Fruit fly (Drosophila melanogaster) whole organism, embryonic: ENCODE measurements around the gene caz.
A peak's percentile ranks its signal among the peaks of the same experiment; 100 is the strongest.

Experiments
- B-H2 ChIP-seq: fragments of 200-800 bp; sonication (Bioruptor generic); optimal IDR thresholded peaks from 2 replicates; lab custom pipeline; 2018; ENCODE audit warnings: missing biosample characterization, mild to moderate bottlenecking, missing genetic modification characterization
- Bgb ChIP-seq: fragments of 200-800 bp; sonication (Bioruptor generic); IDR thresholded peaks from 2 replicates; pipeline ENCODE4 v1.3.6; 2022; ENCODE audit warnings: missing biosample characterization, missing genetic modification characterization; ENCODE audit not compliant: partially characterized antibody
- CG10274 ChIP-seq: fragments of 200-800 bp; sonication (Bioruptor generic); optimal IDR thresholded peaks from 3 replicates; lab custom pipeline; 2017; ENCODE audit warnings: missing biosample characterization, mild to moderate bottlenecking, missing genetic modification characterization
- CG10654 ChIP-seq: fragments of 200-800 bp; sonication (Bioruptor generic); optimal IDR thresholded peaks from 2 replicates; lab custom pipeline; 2016; ENCODE audit warnings: missing biosample characterization, missing genetic modification characterization
- CG13287 ChIP-seq: fragments of 200-800 bp; sonication (Bioruptor generic); IDR thresholded peaks from 2 replicates; pipeline ENCODE4 v1.3.6; 2022; ENCODE audit warnings: missing biosample characterization, missing genetic modification characterization; ENCODE audit not compliant: partially characterized antibody
- CG17385 ChIP-seq: fragments of 200-800 bp; sonication (Bioruptor generic); optimal IDR thresholded peaks from 3 replicates; lab custom pipeline; 2018; ENCODE audit warnings: missing biosample characterization, mild to moderate bottlenecking, missing genetic modification characterization
- CG2129 ChIP-seq: fragments of 200-800 bp; sonication (Bioruptor generic); IDR thresholded peaks from 2 replicates; pipeline ENCODE4 v1.3.6; 2022; ENCODE audit warnings: missing biosample characterization, missing genetic modification characterization; ENCODE audit not compliant: partially characterized antibody
- CG32772 ChIP-seq: fragments of 200-800 bp; sonication (Bioruptor generic); IDR thresholded peaks from 2 replicates; pipeline ENCODE4 v1.3.6; 2022; ENCODE audit warnings: missing biosample characterization, missing genetic modification characterization
- CG3281 ChIP-seq: fragments of 200-800 bp; sonication (Bioruptor generic); optimal IDR thresholded peaks from 3 replicates; lab custom pipeline; 2017; ENCODE audit warnings: missing biosample characterization, mild to moderate bottlenecking, missing genetic modification characterization
- CG33557 ChIP-seq: fragments of 200-800 bp; sonication (Bioruptor generic); optimal IDR thresholded peaks from 2 replicates; lab custom pipeline; 2019; ENCODE audit warnings: missing biosample characterization, mild to moderate bottlenecking, missing genetic modification characterization, moderate library complexity
- CG3726 ChIP-seq: fragments of 200-800 bp; sonication (Bioruptor generic); IDR thresholded peaks from 3 replicates; pipeline ENCODE4, ENCODE4 v1.3.6; 2022; ENCODE audit warnings: missing biosample characterization, missing genetic modification characterization
- CG3847 ChIP-seq: fragments of 200-800 bp; sonication (Bioruptor generic); IDR thresholded peaks from 2 replicates; pipeline ENCODE4 v1.3.6; 2022; ENCODE audit warnings: missing biosample characterization, missing genetic modification characterization
- CG3995 ChIP-seq: fragments of 200-800 bp; sonication (Bioruptor generic); optimal IDR thresholded peaks from 3 replicates; lab custom pipeline; 2016; ENCODE audit warnings: missing biosample characterization, missing genetic modification characterization
- CG4730 ChIP-seq: fragments of 200-800 bp; sonication (Bioruptor generic); IDR thresholded peaks from 2 replicates; pipeline ENCODE4 v1.3.6; 2022; ENCODE audit warnings: missing biosample characterization, missing genetic modification characterization
- CG4820 ChIP-seq: fragments of 200-800 bp; sonication (Bioruptor generic); optimal IDR thresholded peaks from 3 replicates; lab custom pipeline; 2016; ENCODE audit warnings: missing biosample characterization, missing genetic modification characterization
- CG6689 ChIP-seq: fragments of 200-800 bp; sonication (Bioruptor generic); IDR thresholded peaks from 2 replicates; pipeline ENCODE4 v1.3.6; 2022; ENCODE audit warnings: missing biosample characterization, missing genetic modification characterization
- CG7556 ChIP-seq: fragments of 200-800 bp; sonication (Bioruptor generic); optimal IDR thresholded peaks from 2 replicates; lab custom pipeline; 2017; ENCODE audit warnings: missing biosample characterization, mild to moderate bottlenecking, missing genetic modification characterization
- CG8290 ChIP-seq, 3 experiments: fragments of 200-800 bp; sonication (Bioruptor generic); optimal IDR thresholded peaks; 2 replicates each; lab custom pipeline; 2016 to 2019; ENCODE audit warnings: missing biosample characterization in 3 of 3, missing genetic modification characterization in 3 of 3, mild to moderate bottlenecking in 2 of 3, moderate library complexity in 1 of 3
- Chrac-16 ChIP-seq: fragments of 200-800 bp; sonication (Bioruptor generic); optimal IDR thresholded peaks from 3 replicates; lab custom pipeline; 2016; ENCODE audit warnings: missing biosample characterization, missing genetic modification characterization
- CoRest ChIP-seq: fragments of 200-800 bp; sonication (Bioruptor generic); optimal IDR thresholded peaks from 3 replicates; lab custom pipeline; 2018; ENCODE audit warnings: missing biosample characterization, mild to moderate bottlenecking, missing genetic modification characterization, moderate library complexity
- Dip3 ChIP-seq: fragments of 200-800 bp; sonication (Bioruptor generic); optimal IDR thresholded peaks from 3 replicates; lab custom pipeline; 2016; ENCODE audit warnings: missing biosample characterization, missing genetic modification characterization
- Doc2 ChIP-seq: fragments of 200-800 bp; sonication (Bioruptor generic); IDR thresholded peaks from 2 replicates; pipeline ENCODE4 v1.3.6; 2022; ENCODE audit warnings: missing biosample characterization, missing genetic modification characterization
- Ets97D ChIP-seq: fragments of 200-800 bp; sonication (Bioruptor generic); optimal IDR thresholded peaks from 3 replicates; lab custom pipeline; 2016; ENCODE audit warnings: missing biosample characterization, missing genetic modification characterization
- Fer2 ChIP-seq: fragments of 200-800 bp; sonication (Bioruptor generic); optimal IDR thresholded peaks from 2 replicates; lab custom pipeline; 2018; ENCODE audit warnings: missing biosample characterization, mild to moderate bottlenecking, missing genetic modification characterization, moderate library complexity
- HLH4C ChIP-seq: fragments of 200-800 bp; sonication (Bioruptor generic); IDR thresholded peaks from 3 replicates; pipeline ENCODE4 v1.3.6; 2022; ENCODE audit warnings: missing biosample characterization, missing genetic modification characterization; ENCODE audit not compliant: partially characterized antibody
- Hr51 ChIP-seq, 2 experiments: fragments of 200-800 bp; sonication (Bioruptor generic); optimal IDR thresholded peaks; 2 replicates in 1 of 2; 3 replicates in 1 of 2; lab custom pipeline; 2016 to 2018; ENCODE audit warnings: missing biosample characterization in 2 of 2, missing genetic modification characterization in 2 of 2, mild to moderate bottlenecking in 1 of 2, moderate library complexity in 1 of 2
- Kr ChIP-seq: fragments of 200-800 bp; sonication (Bioruptor generic); optimal IDR thresholded peaks from 2 replicates; lab custom pipeline; 2017; ENCODE audit warnings: missing biosample characterization, mild to moderate bottlenecking, missing genetic modification characterization
- Med ChIP-seq: fragments of 200-800 bp; sonication (Bioruptor generic); peaks from one replicate; lab custom pipeline; 2016; ENCODE audit warnings: missing biosample characterization, missing genetic modification characterization, mild to moderate bottlenecking, inconsistent platforms, moderate library complexity
- Nf-YC ChIP-seq: fragments of 200-800 bp; optimal IDR thresholded peaks from 3 replicates; lab custom pipeline; 2019; ENCODE audit warnings: missing biosample characterization, mild to moderate bottlenecking, missing genetic modification characterization, moderate library complexity
- Rfx ChIP-seq: fragments of 200-800 bp; sonication (Bioruptor generic); IDR thresholded peaks from 2 replicates; pipeline ENCODE4 v1.3.6; 2022; ENCODE audit warnings: missing biosample characterization, missing genetic modification characterization
- Sin3A ChIP-seq: fragments of >200 bp; optimal IDR thresholded peaks from 2 replicates; lab custom pipeline; 2018
- Taf1 ChIP-seq: fragments of 200-800 bp; sonication (Bioruptor generic); IDR thresholded peaks from 2 replicates; pipeline ENCODE4 v1.3.6; 2022; ENCODE audit warnings: missing biosample characterization, missing genetic modification characterization
- amos ChIP-seq: fragments of 200-800 bp; sonication (Bioruptor generic); IDR thresholded peaks from 2 replicates; pipeline ENCODE4 v1.3.6; 2022; ENCODE audit warnings: missing biosample characterization, missing genetic modification characterization; ENCODE audit not compliant: partially characterized antibody
- bbx ChIP-seq: fragments of 200-800 bp; sonication (Bioruptor generic); IDR thresholded peaks from 2 replicates; pipeline ENCODE4 v1.3.6; 2022; ENCODE audit warnings: missing biosample characterization, missing genetic modification characterization; ENCODE audit not compliant: partially characterized antibody
- bsh ChIP-seq, 2 experiments: fragments of 200-800 bp; sonication (Bioruptor generic); optimal IDR thresholded peaks; 2 replicates each; lab custom pipeline; 2017 to 2018; ENCODE audit warnings: mild to moderate bottlenecking in 2 of 2, missing biosample characterization in 2 of 2, missing genetic modification characterization in 2 of 2, moderate library complexity in 1 of 2
- cg ChIP-seq: fragments of 200-800 bp; sonication (Bioruptor generic); optimal IDR thresholded peaks from 3 replicates; lab custom pipeline; 2019; ENCODE audit warnings: missing biosample characterization, mild to moderate bottlenecking, missing genetic modification characterization, moderate library complexity
- danr ChIP-seq: fragments of 200-800 bp; sonication (Bioruptor generic); IDR thresholded peaks from 2 replicates; pipeline ENCODE4 v1.3.6; 2022; ENCODE audit warnings: missing biosample characterization, missing genetic modification characterization
- exex ChIP-seq: fragments of 200-800 bp; sonication (Bioruptor generic); optimal IDR thresholded peaks from 4 replicates; lab custom pipeline; 2018; ENCODE audit warnings: missing biosample characterization, mild to moderate bottlenecking, missing genetic modification characterization, moderate library complexity
- ind ChIP-seq: fragments of 200-800 bp; sonication (Bioruptor generic); optimal IDR thresholded peaks from 3 replicates; lab custom pipeline; 2016; ENCODE audit warnings: missing biosample characterization, missing genetic modification characterization
- klu ChIP-seq: fragments of 200-800 bp; sonication (Bioruptor generic); IDR thresholded peaks from 2 replicates; pipeline ENCODE4 v1.3.6; 2022; ENCODE audit warnings: missing biosample characterization, missing genetic modification characterization
- knrl ChIP-seq: fragments of 200-800 bp; sonication (Bioruptor generic); IDR thresholded peaks from 3 replicates; pipeline ENCODE4 v1.3.6; 2022; ENCODE audit warnings: missing biosample characterization, missing genetic modification characterization; ENCODE audit not compliant: partially characterized antibody
- nerfin-1 ChIP-seq: fragments of 200-800 bp; sonication (Bioruptor generic); optimal IDR thresholded peaks from 3 replicates; lab custom pipeline; 2019; ENCODE audit warnings: missing biosample characterization, mild to moderate bottlenecking, missing genetic modification characterization, moderate library complexity
- pfk ChIP-seq: fragments of 200-800 bp; sonication (Bioruptor generic); optimal IDR thresholded peaks from 2 replicates; lab custom pipeline; 2018; ENCODE audit warnings: missing biosample characterization, mild to moderate bottlenecking, missing genetic modification characterization, moderate library complexity
- row ChIP-seq: fragments of 200-800 bp; sonication (Bioruptor generic); IDR thresholded peaks from 3 replicates; pipeline ENCODE4 v1.3.6; 2022; ENCODE audit warnings: missing biosample characterization, missing genetic modification characterization
- sob ChIP-seq: fragments of 200-800 bp; sonication (Bioruptor generic); IDR thresholded peaks from 2 replicates; pipeline ENCODE4 v1.3.6; 2022; ENCODE audit warnings: missing biosample characterization, missing genetic modification characterization
- tup ChIP-seq: fragments of 200-800 bp; sonication (Bioruptor generic); optimal IDR thresholded peaks from 2 replicates; lab custom pipeline; 2016; ENCODE audit warnings: missing biosample characterization, mild to moderate bottlenecking, missing genetic modification characterization, moderate library complexity
- twi ChIP-seq: fragments of 200-800 bp; optimal IDR thresholded peaks from 2 replicates; lab custom pipeline; 2019; ENCODE audit warnings: missing biosample characterization, mild to moderate bottlenecking, missing genetic modification characterization, moderate library complexity
- unpg ChIP-seq: fragments of 200-800 bp; sonication (Bioruptor generic); optimal IDR thresholded peaks from 3 replicates; lab custom pipeline; 2018; ENCODE audit warnings: missing biosample characterization, mild to moderate bottlenecking, missing genetic modification characterization, moderate library complexity
- zfh2 ChIP-seq: fragments of 200-800 bp; sonication (Bioruptor generic); optimal IDR thresholded peaks from 2 replicates; lab custom pipeline; 2016; ENCODE audit warnings: missing biosample characterization, missing genetic modification characterization

The caz gene

dm6 chrX:16288492-16288964, at the start of gene caz, which contains the start of gene CG32576:
Gene caz (plus strand): TSS chrX:16288810.
Gene CG32576 (minus strand): TSS chrX:16288533.
- TF ChIP-seq klu (GFP tag; lab: Robert Waterston, UW) (no peak), Nf-YC (tag; lab: Kevin White, UChicago) (peak; percentile 56), CG8290 (GFP tag; optimal IDR thresholded peaks at IDR 0.05; lab: Kevin White, UChicago) (no peak), CG8290 (tag; optimal IDR thresholded peaks at IDR 0.05; lab: Kevin White, UChicago) (peak in 1 of 2 experiments; percentile 33), bsh (GFP tag; optimal IDR thresholded peaks at IDR 0.05; lab: Kevin White, UChicago) (peak in 1 of 2 experiments; percentile 21), twi (tag; lab: Kevin White, UChicago) (peak; percentile 22), Dip3 (peak; percentile 7), Chrac-16 (GFP tag; lab: Kevin White, UChicago) (peak; percentile 7), amos (GFP tag; lab: Robert Waterston, UW) (peak; percentile 64), CG4730 (no peak), Bgb (peak; percentile 35), knrl (GFP tag; lab: Robert Waterston, UW) (peak; percentile 79), CG4820 (GFP tag; lab: Kevin White, UChicago) (peak; percentile 18), B-H2 (GFP tag; lab: Kevin White, UChicago) (peak; percentile 52), CG13287 (peak; percentile 72), Fer2 (peak; percentile 37), CG3281 (no peak), CG10274 (no peak), ind (GFP tag; lab: Kevin White, UChicago) (peak; percentile 29), CG10654 (GFP tag; lab: Kevin White, UChicago) (peak; percentile 6), HLH4C (peak; percentile 55; the same call in 2 of the 3 replicates), row (peak; percentile 76), CoRest (tag; lab: Kevin White, UChicago) (peak; percentile 28), sob (GFP tag; lab: Robert Waterston, UW) (peak; percentile 39; the same call in 1 of the 2 replicates), pfk (GFP tag; lab: Kevin White, UChicago) (peak; percentile 93), CG2129 (GFP tag; lab: Robert Waterston, UW) (peak; percentile 39; the same call in 1 of the 2 replicates), cg (GFP tag; lab: Kevin White, UChicago) (peak; percentile 54), CG3726 (GFP tag; lab: Robert Waterston, UW) (no peak), Ets97D (peak; percentile 29), CG3847 (peak; percentile 60), exex (tag; lab: Kevin White, UChicago) (peak; percentile 61), CG33557 (GFP tag; lab: Kevin White, UChicago) (peak; percentile 25), CG6689 (0 out of 2 replicates have a peak, but pooled peaks have one; percentile 11), nerfin-1 (tag; lab: Kevin White, UChicago) (peak; percentile 35), danr (no peak), zfh2 (GFP tag; lab: Kevin White, UChicago) (peak; percentile 12), Doc2 (GFP tag; lab: Robert Waterston, UW) (no peak), bbx (GFP tag; lab: Robert Waterston, UW) (0 out of 2 replicates have a peak, but pooled peaks have one; percentile 47), CG3995 (GFP tag; lab: Kevin White, UChicago) (peak; percentile 28), CG32772 (GFP tag; lab: Robert Waterston, UW) (no peak), Kr (GFP tag; lab: Kevin White, UChicago) (no peak), Med (peak; percentile 48), tup (GFP tag; lab: Kevin White, UChicago) (peak; percentile 9), Rfx (GFP tag; lab: Robert Waterston, UW) (peak; percentile 30; the same call in 1 of the 2 replicates), Taf1 (GFP tag; lab: Robert Waterston, UW) (0 out of 2 replicates have a peak, but pooled peaks have one; percentile 42), unpg (peak; percentile 31), Sin3A (lab: Kevin White, UChicago) (peak; percentile 65), CG17385 (peak; percentile 22), CG7556 (GFP tag; lab: Kevin White, UChicago) (peak; percentile 32), Hr51 (GFP tag; optimal IDR thresholded peaks at IDR 0.05; lab: Kevin White, UChicago) (peak in 1 of 2 experiments; percentile 19)
